Worm (Caenorhabditis elegans): ENCODE data around the gene F43D2.3.

DNA sequence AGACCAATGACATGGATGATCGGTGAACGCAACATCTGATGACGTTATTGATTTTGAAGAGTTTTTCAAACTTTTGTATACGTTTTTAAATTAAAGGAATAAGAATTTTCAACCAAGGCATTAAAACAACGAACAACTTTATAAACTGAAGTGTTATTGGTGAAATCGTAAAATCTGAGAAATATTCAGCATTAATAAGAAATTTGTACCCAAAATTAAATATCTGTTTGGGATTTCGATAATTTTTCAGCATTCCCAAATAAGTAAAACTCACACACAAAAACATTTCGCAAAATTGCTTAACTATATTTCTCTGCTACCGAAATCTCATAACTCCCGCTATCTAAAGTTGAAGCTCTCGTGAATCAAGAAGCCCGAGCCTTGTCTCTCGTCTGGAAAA lies 27.9 kb downstream of the F43D2.3 start:
- TF ChIP-seq fos-1 (tag; optimal IDR thresholded peaks at IDR 0.05) (no peak), ceh-8 (GFP tag; optimal IDR thresholded peaks at IDR 0.05) (no peak), hlh-4 (tag; optimal IDR thresholded peaks at IDR 0.05) (no peak)
